Worm (Caenorhabditis elegans) whole organism, L4/young adult: ENCODE measurements around the gene K12B6.4.

Experiments used
- W03F9.2 ChIP-seq: fragments of 150-350 bp; optimal IDR thresholded peaks from 2 replicates; lab custom pipeline; 2014; ENCODE audit warnings: missing biosample characterization, missing genetic modification characterization
- dao-5 ChIP-seq: sonication (generic microtip); optimal IDR thresholded peaks from 2 replicates; lab custom pipeline; 2016; ENCODE audit warnings: missing genotype, missing genetic modification characterization, moderate library complexity, missing compliant biosample characterization
- him-1 ChIP-seq: sonication (generic microtip); optimal IDR thresholded peaks from 2 replicates; lab custom pipeline; 2016; ENCODE audit warnings: missing genotype, missing genetic modification reagents, missing genetic modification characterization, missing compliant biosample characterization

Gene K12B6.4

ce11 chrV:6301046-6301445, 20.0 kb upstream of the K12B6.4 start:
- no peak for TF ChIP-seq him-1
- TF ChIP-seq dao-5 = no peak
- TF ChIP-seq W03F9.2 (tag; lab: Kevin White, UChicago) = no peak

- TF ChIP-seq dao-5 (no peak), him-1 (no peak)
These were observed 11.3 kb upstream of the K12B6.4 start, which contains the start of gene K12B6.9 for ce11 chrV:6292401-6292800. TSS of gene K12B6.9 (minus strand) at chrV:6292666.

- TF ChIP-seq W03F9.2 (tag; lab: Kevin White, UChicago) = no peak
- no peak for TF ChIP-seq dao-5
- TF ChIP-seq him-1 = no peak
These were observed 10.2 kb upstream of the K12B6.4 start for ce11 chrV:6291301-6291700.

ce11 chrV:6288607-6289006, 7.5 kb upstream of the K12B6.4 start, which contains the start of gene K12B6.11:
TSS of gene K12B6.11 (plus strand) at chrV:6288907.
- TF ChIP-seq W03F9.2 (tag; lab: Kevin White, UChicago) (no peak), him-1 (no peak), dao-5 (no peak)

ce11 chrV:6286343-6286742, 5.3 kb upstream of the K12B6.4 start, which contains the start of gene srn-1:
TSS of gene srn-1 (minus strand) at chrV:6286443.
- no peak for TF ChIP-seq dao-5
- no peak for TF ChIP-seq him-1
- TF ChIP-seq W03F9.2 (tag; lab: Kevin White, UChicago) = no peak

- TF ChIP-seq him-1 (no peak), dao-5 (no peak), W03F9.2 (tag; lab: Kevin White, UChicago) (no peak)
These were observed 1.0 kb downstream of the K12B6.4 start for ce11 chrV:6280067-6280466.

ce11 chrV:6278117-6279081, 2.7 kb downstream of the K12B6.4 start, which contains the start of gene fil-2:
TSS of gene fil-2 (plus strand) at chrV:6279031.
- TF ChIP-seq him-1 (no peak), dao-5 (no peak), W03F9.2 (tag; lab: Kevin White, UChicago) (no peak)

- TF ChIP-seq him-1 = no peak
- TF ChIP-seq dao-5 = no peak
- no peak for TF ChIP-seq W03F9.2 (tag; lab: Kevin White, UChicago)
These were observed 3.8 kb downstream of the K12B6.4 start for ce11 chrV:6277178-6277834.

- TF ChIP-seq dao-5 (no peak), him-1 (no peak), W03F9.2 (tag; lab: Kevin White, UChicago) (no peak)
These were observed 4.9 kb downstream of the K12B6.4 start, which contains the start of gene F31F7.1 for ce11 chrV:6276205-6276604. TSS of gene F31F7.1 (plus strand) at chrV:6276439.

ce11 chrV:6275209-6275608, 5.9 kb downstream of the K12B6.4 start:
- TF ChIP-seq him-1 = no peak
- TF ChIP-seq dao-5 = no peak
- TF ChIP-seq W03F9.2 (tag; lab: Kevin White, UChicago) = no peak

ce11 chrV:6270552-6270951, 10.5 kb downstream of the K12B6.4 start, which contains the start of gene F31F7.2:
TSS of gene F31F7.2 (plus strand) at chrV:6270852.
- TF ChIP-seq W03F9.2 (tag; lab: Kevin White, UChicago) = no peak
- no peak for TF ChIP-seq him-1
- TF ChIP-seq dao-5 = no peak

ce11 chrV:6270097-6270496, 11.0 kb downstream of the K12B6.4 start:
- TF ChIP-seq dao-5 (no peak), W03F9.2 (tag; lab: Kevin White, UChicago) (no peak), him-1 (no peak)

ce11 chrV:6268961-6269360, 12.1 kb downstream of the K12B6.4 start:
- TF ChIP-seq dao-5 (no peak), W03F9.2 (tag; lab: Kevin White, UChicago) (no peak), him-1 (no peak)

- TF ChIP-seq W03F9.2 (tag; lab: Kevin White, UChicago) (no peak), him-1 (no peak), dao-5 (no peak)
These were observed 12.5 kb downstream of the K12B6.4 start for ce11 chrV:6268526-6268925.

ce11 chrV:6267978-6268377, 13.1 kb downstream of the K12B6.4 start:
- TF ChIP-seq W03F9.2 (tag; lab: Kevin White, UChicago) = no peak
- no peak for TF ChIP-seq dao-5
- TF ChIP-seq him-1 = no peak
